Worm (Caenorhabditis elegans) whole organism, midembryonic: ENCODE results near the gene btb-4.

Experiments
- T22C8.4 ChIP-seq: fragments of 200-800 bp; sonication (Bioruptor generic); IDR thresholded peaks from 2 replicates; pipeline ENCODE4 v1.3.6; 2022; ENCODE audit warnings: missing genetic modification characterization, missing compliant biosample characterization
- cog-1 ChIP-seq: sonication (generic microtip); optimal IDR thresholded peaks from 2 replicates; lab custom pipeline; 2016; ENCODE audit warnings: missing genetic modification characterization, missing compliant biosample characterization
- flt-1 ChIP-seq: fragments of 200-800 bp; sonication (Bioruptor generic); IDR thresholded peaks from 2 replicates; pipeline ENCODE4 v1.3.6; 2022; ENCODE audit warnings: missing genetic modification characterization, missing compliant biosample characterization
- klf-2 ChIP-seq: fragments of 200-800 bp; sonication (Bioruptor generic); conservative IDR thresholded peaks from 2 replicates; pipeline ENCODE4 v1.3.6; 2022; ENCODE audit warnings: missing genetic modification reagents, missing genetic modification characterization, missing compliant biosample characterization
- med-1 ChIP-seq: sonication (generic microtip); optimal IDR thresholded peaks from 2 replicates; lab custom pipeline; 2017; ENCODE audit warnings: missing genetic modification characterization, mild to moderate bottlenecking, missing compliant biosample characterization, antibody characterized with exemption, missing genetic modification reagents; ENCODE audit not compliant: insufficient read depth
- tab-1 ChIP-seq: fragments of 200-800 bp; sonication (Bioruptor generic); IDR thresholded peaks from 2 replicates; pipeline ENCODE4 v1.3.6; 2022; ENCODE audit warnings: missing genetic modification characterization, missing compliant biosample characterization
- ztf-29 ChIP-seq: fragments of 200-800 bp; sonication (Bioruptor generic); IDR thresholded peaks from 2 replicates; pipeline ENCODE4 v1.3.6; 2022; ENCODE audit warnings: missing genetic modification reagents, missing genetic modification characterization, missing compliant biosample characterization

DNA sequence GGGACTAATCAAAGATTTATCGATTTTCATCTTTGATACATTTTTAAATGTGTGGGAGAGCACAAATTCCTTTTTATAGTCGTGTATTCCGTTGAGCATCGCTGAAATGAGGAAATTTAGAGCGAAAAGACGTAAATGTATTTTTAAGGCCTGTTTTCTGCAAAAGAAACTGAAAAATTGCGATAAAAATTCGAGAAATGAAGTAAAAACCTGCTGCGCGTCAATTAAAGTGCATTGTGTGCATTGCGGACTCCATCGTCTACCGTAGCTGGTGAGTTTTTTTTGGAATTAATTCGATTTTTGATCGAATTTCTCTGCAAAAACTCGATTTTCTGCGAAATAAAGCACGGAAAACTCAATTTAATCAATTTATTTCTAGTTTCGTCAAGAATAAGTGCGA, 7.2 kb downstream of the btb-4 start, which contains the start of gene bath-19:
- TF ChIP-seq T22C8.4 (GFP tag; lab: Robert Waterston, UW) (no peak), flt-1 (GFP tag; lab: Robert Waterston, UW) (no peak), klf-2 (GFP tag; lab: Robert Waterston, UW) (no peak), tab-1 (GFP tag; lab: Robert Waterston, UW) (no peak), ztf-29 (GFP tag; lab: Robert Waterston, UW) (no peak), cog-1 (no peak), med-1 (no peak)
